Fruit fly (Drosophila melanogaster): Measurements from ENCODE around the gene CG2246.
A peak's percentile ranks its signal among the peaks of the same experiment; 100 is the strongest.

The CG2246 gene

DNA sequence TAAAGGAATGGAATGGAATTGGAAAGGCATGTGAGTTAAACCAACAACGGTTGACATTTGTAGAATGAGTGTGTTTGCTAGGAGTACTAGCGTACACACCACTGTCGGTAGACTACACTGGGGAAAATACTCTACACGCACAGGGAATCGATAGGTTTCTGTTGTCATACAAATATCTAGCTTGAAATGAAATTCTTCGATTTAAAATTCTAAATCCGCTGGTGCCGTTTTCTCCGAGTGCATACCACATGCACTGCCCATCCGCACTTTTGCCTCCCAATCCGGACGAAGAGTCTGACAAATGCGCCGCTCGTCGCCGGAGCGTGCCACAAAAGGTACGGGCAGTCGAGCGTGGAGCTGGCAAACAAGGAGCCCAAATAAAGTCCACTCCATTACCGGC, 27.6 kb upstream of the CG2246 start, which contains the start of gene CG2267:
TSS of gene CG2267 (minus strand) at position 101 of the 400 bp plus-strand sequence.
- no peak for TF ChIP-seq pad (GFP tag; optimal IDR thresholded peaks at IDR 0.05)

dm6 chr3R:30621806-30622205, 20.5 kb upstream of the CG2246 start, which contains the start of gene CG44954:
Gene CG44954 (minus strand): TSS chr3R:30621906.
- TF ChIP-seq Crg-1 (GFP tag; optimal IDR thresholded peaks at IDR 0.05) (no peak), CG1620 (GFP tag; optimal IDR thresholded peaks at IDR 0.05) (no peak), CG33017 (tag; optimal IDR thresholded peaks at IDR 0.05) (no peak), CG12768 (GFP tag; optimal IDR thresholded peaks at IDR 0.05) (no peak), Mnt (GFP tag; optimal IDR thresholded peaks at IDR 0.05) (no peak), CG5204 (GFP tag; optimal IDR thresholded peaks at IDR 0.05) (no peak), bab1 (GFP tag; optimal IDR thresholded peaks at IDR 0.05) (no peak), cic (GFP tag; optimal IDR thresholded peaks at IDR 0.05) (no peak), Hr96 (GFP tag; optimal IDR thresholded peaks at IDR 0.05) (no peak), cnc (optimal IDR thresholded peaks at IDR 0.05) (no peak), CG7101 (tag; optimal IDR thresholded peaks at IDR 0.05) (no peak), toe (GFP tag; optimal IDR thresholded peaks at IDR 0.05) (no peak), CG7045 (GFP tag; optimal IDR thresholded peaks at IDR 0.05) (no peak), kay (GFP tag; ENCODE audit: borderline replicate concordance) (no peak)

DNA sequence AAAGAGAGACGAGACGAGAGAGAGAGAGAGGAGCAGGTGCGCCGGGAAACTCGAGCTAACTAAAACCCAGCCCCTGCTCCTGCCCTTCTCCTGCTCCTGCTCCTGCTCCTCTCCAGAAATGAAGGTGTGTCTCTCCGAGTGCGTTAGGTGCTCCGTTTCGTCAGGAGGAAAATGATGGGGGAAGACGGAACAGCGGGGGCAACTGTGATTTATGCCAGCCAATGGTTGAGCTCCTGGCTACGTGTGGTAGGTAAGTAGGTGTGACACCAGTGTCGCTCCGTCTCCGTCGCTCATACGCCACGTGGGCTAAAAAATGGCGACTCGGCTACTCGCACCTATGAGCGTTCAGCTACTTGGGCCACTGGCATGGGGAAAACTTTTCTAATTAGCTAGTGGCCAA, 16.2 kb upstream of the CG2246 start:
- no peak for TF ChIP-seq cnc (optimal IDR thresholded peaks at IDR 0.05)
- TF ChIP-seq pad (GFP tag; optimal IDR thresholded peaks at IDR 0.05) = peak; percentile 11

DNA sequence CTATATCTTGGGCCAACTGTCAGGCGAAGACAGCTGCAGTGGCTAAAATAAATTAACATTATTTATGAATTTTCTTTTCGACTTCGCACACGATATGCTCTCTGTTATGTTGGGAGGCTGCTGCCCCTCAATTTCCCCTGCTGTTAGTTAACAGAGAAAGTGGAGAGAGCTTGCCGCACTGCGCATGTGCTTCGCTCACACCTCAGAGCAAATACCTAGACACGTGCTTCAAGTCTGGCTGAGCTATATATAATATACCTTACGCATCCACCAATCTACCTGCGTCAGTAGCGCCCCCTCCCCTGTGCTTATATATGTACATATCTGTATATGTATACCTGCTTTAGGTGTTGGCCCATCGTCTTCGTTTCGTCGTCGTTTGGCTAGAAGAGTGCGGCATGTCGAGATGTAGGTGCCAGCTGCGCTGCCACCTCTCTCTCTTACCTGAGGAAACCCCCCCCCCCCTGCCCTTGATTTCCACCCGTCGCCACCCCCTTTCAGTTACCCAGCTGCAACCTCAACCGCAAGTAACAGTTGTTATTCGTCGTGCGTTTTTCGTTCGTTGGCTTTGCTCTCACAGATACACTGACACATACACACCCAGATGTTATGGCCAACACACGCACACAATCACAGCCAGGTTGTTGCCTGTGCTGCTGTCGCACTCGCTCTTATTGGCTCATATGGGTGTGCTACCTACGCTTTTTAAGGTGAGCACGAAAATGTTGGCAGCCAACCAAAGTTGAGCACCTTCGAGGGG, 15.0 kb upstream of the CG2246 start:
- TF ChIP-seq pad (GFP tag; optimal IDR thresholded peaks at IDR 0.05) = peak; percentile 58
- no peak for TF ChIP-seq toe (GFP tag; optimal IDR thresholded peaks at IDR 0.05)

- TF ChIP-seq CG11617 (GFP tag; optimal IDR thresholded peaks at IDR 0.05) (no peak), CG33017 (tag; optimal IDR thresholded peaks at IDR 0.05) (no peak), cnc (optimal IDR thresholded peaks at IDR 0.05) (no peak), CG1620 (GFP tag; optimal IDR thresholded peaks at IDR 0.05) (no peak), Mnt (GFP tag; optimal IDR thresholded peaks at IDR 0.05) (no peak), CG7101 (tag; optimal IDR thresholded peaks at IDR 0.05) (no peak), CG7045 (GFP tag; optimal IDR thresholded peaks at IDR 0.05) (no peak), kay (GFP tag; ENCODE audit: borderline replicate concordance) (no peak), ovo (GFP tag; optimal IDR thresholded peaks at IDR 0.05) (no peak), pad (GFP tag; optimal IDR thresholded peaks at IDR 0.05) (no peak), Crg-1 (GFP tag; optimal IDR thresholded peaks at IDR 0.05) (no peak), bab1 (GFP tag; optimal IDR thresholded peaks at IDR 0.05) (no peak), Hr96 (GFP tag; optimal IDR thresholded peaks at IDR 0.05) (no peak), CG5204 (GFP tag; optimal IDR thresholded peaks at IDR 0.05) (no peak), CG14711 (tag; optimal IDR thresholded peaks at IDR 0.05) (no peak), Clk (GFP tag; optimal IDR thresholded peaks at IDR 0.05) (no peak)
Measured at dm6 chr3R:30605889-30606288, 4.6 kb upstream of the CG2246 start, which contains the start of gene CG31016. Gene CG31016 (plus strand): TSS chr3R:30606189.

DNA sequence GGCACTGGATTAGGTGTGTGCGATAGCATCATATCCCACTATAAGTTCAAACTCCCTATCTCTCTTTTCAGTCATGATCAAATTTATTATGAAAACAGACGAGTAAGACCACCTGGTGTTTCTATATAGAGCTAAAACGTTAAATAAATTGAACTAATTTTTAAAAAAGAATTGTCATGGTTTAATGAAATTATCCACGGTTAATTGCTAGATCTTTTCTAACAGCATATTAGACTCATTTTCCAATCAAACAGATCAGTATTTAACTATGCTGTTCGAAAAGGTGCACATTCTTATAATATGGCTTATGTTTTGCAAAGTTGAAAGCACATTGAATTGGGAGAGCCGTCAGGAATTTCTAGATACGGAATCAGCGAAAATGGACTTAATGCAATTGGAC, 2.6 kb upstream of the CG2246 start, which contains the start of gene PH4alphaNE3:
TSS of gene PH4alphaNE3 (plus strand) at position 301 of the 400 bp plus-strand sequence.
- TF ChIP-seq bab1 (GFP tag; optimal IDR thresholded peaks at IDR 0.05) (no peak), Clk (GFP tag; optimal IDR thresholded peaks at IDR 0.05) (no peak), tj (GFP tag; optimal IDR thresholded peaks at IDR 0.05) (no peak), CG7045 (GFP tag; optimal IDR thresholded peaks at IDR 0.05) (no peak), CG1620 (GFP tag; optimal IDR thresholded peaks at IDR 0.05) (no peak), toe (GFP tag; optimal IDR thresholded peaks at IDR 0.05) (no peak), cic (GFP tag; optimal IDR thresholded peaks at IDR 0.05) (no peak), CG12768 (GFP tag; optimal IDR thresholded peaks at IDR 0.05) (no peak), Crg-1 (GFP tag; optimal IDR thresholded peaks at IDR 0.05) (no peak), Hr96 (GFP tag; optimal IDR thresholded peaks at IDR 0.05) (no peak), ovo (GFP tag; optimal IDR thresholded peaks at IDR 0.05) (no peak), cnc (optimal IDR thresholded peaks at IDR 0.05) (no peak), CG14711 (tag; optimal IDR thresholded peaks at IDR 0.05) (no peak), CG7101 (tag; optimal IDR thresholded peaks at IDR 0.05) (no peak), Mnt (GFP tag; optimal IDR thresholded peaks at IDR 0.05) (no peak), CG11617 (GFP tag; optimal IDR thresholded peaks at IDR 0.05) (no peak), CG5204 (GFP tag; optimal IDR thresholded peaks at IDR 0.05) (no peak), CG33017 (tag; optimal IDR thresholded peaks at IDR 0.05) (no peak), pad (GFP tag; optimal IDR thresholded peaks at IDR 0.05) (no peak), kay (GFP tag; ENCODE audit: borderline replicate concordance) (no peak)

Measured in whole organism, adult.